Worm (Caenorhabditis elegans): ENCODE data around the gene C50B6.3.

DNA sequence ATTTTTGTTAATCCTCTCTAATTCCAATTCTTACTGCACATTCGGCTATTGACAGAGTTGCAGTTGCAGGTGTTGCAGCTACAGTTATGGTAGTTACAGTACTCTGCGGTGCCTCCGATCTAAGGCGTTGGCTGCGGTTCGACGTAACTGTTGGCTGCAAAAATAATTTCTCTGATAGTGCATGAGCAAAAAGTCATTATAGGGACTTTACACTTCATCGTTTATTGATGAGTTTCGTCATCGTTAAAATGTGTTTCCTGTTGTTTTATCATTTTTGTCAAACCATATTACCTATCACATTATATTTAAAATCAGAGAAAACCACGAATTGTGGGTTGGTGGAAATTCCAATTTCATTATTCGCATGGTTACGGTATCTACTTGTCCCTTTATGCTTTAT lies 38.8 kb upstream of the C50B6.3 start:
- TF ChIP-seq arid-1 (GFP tag; conservative IDR thresholded peaks at IDR 0.05) = no peak
- no peak for TF ChIP-seq nhr-111 (GFP tag; optimal IDR thresholded peaks at IDR 0.05)
- TF ChIP-seq zip-11 (GFP tag; IDR thresholded peaks at IDR 0.05) = no peak
- TF ChIP-seq D1046.2 (GFP tag; IDR thresholded peaks at IDR 0.05) = no peak
- no peak for TF ChIP-seq R02D3.7 (tag; optimal IDR thresholded peaks at IDR 0.05)
- TF ChIP-seq mdl-1 (tag; optimal IDR thresholded peaks at IDR 0.05) = no peak
- no peak for TF ChIP-seq zag-1 (tag; optimal IDR thresholded peaks at IDR 0.05)
- no peak for TF ChIP-seq ces-1 (GFP tag; optimal IDR thresholded peaks at IDR 0.05)
- peak; percentile 16 for TF ChIP-seq hlh-11 (tag; optimal IDR thresholded peaks at IDR 0.05)
- no peak for TF ChIP-seq ceh-62 (tag; optimal IDR thresholded peaks at IDR 0.05)
- TF ChIP-seq ztf-11 (tag; optimal IDR thresholded peaks at IDR 0.05) = no peak
- no peak for TF ChIP-seq ceh-82 (tag; optimal IDR thresholded peaks at IDR 0.05)
- no peak for TF ChIP-seq Y5F2A.4 (GFP tag; optimal IDR thresholded peaks at IDR 0.05)

Measured in whole organism, L4 larva.